Worm (Caenorhabditis elegans): Measurements from ENCODE around the gene tmc-2.

- TF ChIP-seq hlh-1 (tag; optimal IDR thresholded peaks at IDR 0.05): no peak
- no peak for TF ChIP-seq nhr-237 (tag; optimal IDR thresholded peaks at IDR 0.05)
- no peak for TF ChIP-seq sptf-1 (tag; optimal IDR thresholded peaks at IDR 0.05)
- no peak for TF ChIP-seq ceh-39 (tag; optimal IDR thresholded peaks at IDR 0.05)
- no peak for TF ChIP-seq unc-62 (GFP tag; optimal IDR thresholded peaks at IDR 0.05)
- TF ChIP-seq elt-3 (tag; optimal IDR thresholded peaks at IDR 0.05): no peak
- TF ChIP-seq bed-3 (GFP tag; optimal IDR thresholded peaks at IDR 0.05): no peak
- TF ChIP-seq ces-1 (GFP tag; optimal IDR thresholded peaks at IDR 0.05): no peak
- TF ChIP-seq lin-32 (GFP tag; optimal IDR thresholded peaks at IDR 0.05): no peak
- no peak for TF ChIP-seq nhr-28 (tag; optimal IDR thresholded peaks at IDR 0.05)
- TF ChIP-seq unc-39 (tag; optimal IDR thresholded peaks at IDR 0.05): no peak
- TF ChIP-seq tbx-8 (GFP tag; optimal IDR thresholded peaks at IDR 0.05): no peak
- TF ChIP-seq lin-13 (tag; optimal IDR thresholded peaks at IDR 0.05): no peak
Observed at ce11 chrX:9259552-9259951, 44.0 kb upstream of the tmc-2 start, which contains the start of gene F18G5.1.
